Worm (Caenorhabditis elegans) whole organism, late embryonic: ENCODE measurements around the gene ZC196.9.

Experiments
- C08G9.2 ChIP-seq: sonication (generic microtip); optimal IDR thresholded peaks from 2 replicates; lab custom pipeline; 2016; ENCODE audit warnings: mild to moderate bottlenecking, missing genetic modification characterization, moderate library complexity, missing compliant biosample characterization
- C38D4.7 ChIP-seq: fragments of 200-800 bp; sonication (Bioruptor generic); optimal IDR thresholded peaks from 2 replicates; lab custom pipeline; 2018; ENCODE audit warnings: mild to moderate bottlenecking, missing genetic modification characterization, moderate library complexity, missing compliant biosample characterization
- K02D7.2 ChIP-seq: sonication (generic microtip); optimal IDR thresholded peaks from 2 replicates; lab custom pipeline; 2017; ENCODE audit warnings: mild to moderate bottlenecking, missing genetic modification characterization, missing compliant biosample characterization
- Y22D7AL.16 ChIP-seq: sonication (generic microtip); optimal IDR thresholded peaks from 2 replicates; lab custom pipeline; 2016; ENCODE audit warnings: missing genetic modification characterization, missing compliant biosample characterization
- ahr-1 ChIP-seq: sonication (generic microtip); optimal IDR thresholded peaks from 2 replicates; lab custom pipeline; 2016; ENCODE audit warnings: missing genetic modification characterization, missing compliant biosample characterization
- ama-1 ChIP-seq: fragments of 150-350 bp; optimal IDR thresholded peaks from 2 replicates; lab custom pipeline; 2014
- ceh-14 ChIP-seq: sonication (generic microtip); optimal IDR thresholded peaks from 2 replicates; lab custom pipeline; 2016; ENCODE audit warnings: missing genotype, missing genetic modification characterization, missing compliant biosample characterization
- ceh-19 ChIP-seq: fragments of 200-800 bp; sonication (Bioruptor generic); optimal IDR thresholded peaks from 2 replicates; lab custom pipeline; 2018; ENCODE audit warnings: mild to moderate bottlenecking, missing genetic modification characterization, missing compliant biosample characterization
- ceh-22 ChIP-seq: sonication (generic microtip); optimal IDR thresholded peaks from 2 replicates; lab custom pipeline; 2017; ENCODE audit warnings: missing biosample characterization, missing genetic modification characterization
- ceh-24 ChIP-seq: sonication (generic microtip); optimal IDR thresholded peaks from 2 replicates; lab custom pipeline; 2016; ENCODE audit warnings: mild to moderate bottlenecking, missing genetic modification characterization, missing compliant biosample characterization
- ceh-30 ChIP-seq: fragments of 150-350 bp; optimal IDR thresholded peaks from 2 replicates; lab custom pipeline; 2014; ENCODE audit warnings: missing biosample characterization, missing genetic modification characterization
- ceh-31 ChIP-seq: sonication (generic microtip); optimal IDR thresholded peaks from 2 replicates; lab custom pipeline; 2016; ENCODE audit warnings: missing genetic modification characterization, missing compliant biosample characterization
- ceh-48 ChIP-seq: sonication (generic microtip); optimal IDR thresholded peaks from 2 replicates; lab custom pipeline; 2016; ENCODE audit warnings: missing genetic modification characterization, inconsistent platforms, missing compliant biosample characterization
- ceh-6 ChIP-seq: fragments of 200-800 bp; sonication (Bioruptor generic); optimal IDR thresholded peaks from 2 replicates; lab custom pipeline; 2018; ENCODE audit warnings: mild to moderate bottlenecking, missing genetic modification characterization, missing compliant biosample characterization
- ceh-9 ChIP-seq: sonication (generic microtip); optimal IDR thresholded peaks from 2 replicates; lab custom pipeline; 2016; ENCODE audit warnings: mild to moderate bottlenecking, missing genetic modification characterization, inconsistent platforms, missing compliant biosample characterization
- dmd-4 ChIP-seq: sonication (generic microtip); optimal IDR thresholded peaks from 2 replicates; lab custom pipeline; 2016; ENCODE audit warnings: borderline replicate concordance, missing genetic modification characterization, missing compliant biosample characterization
- dve-1 ChIP-seq: sonication (generic microtip); optimal IDR thresholded peaks from 2 replicates; lab custom pipeline; 2017; ENCODE audit warnings: antibody characterized with exemption, mild to moderate bottlenecking, missing genetic modification characterization, missing compliant biosample characterization
- elt-2 ChIP-seq: sonication (generic microtip); optimal IDR thresholded peaks from 2 replicates; lab custom pipeline; 2016; ENCODE audit warnings: missing genetic modification reagents, missing genetic modification characterization, missing compliant biosample characterization
- elt-4 ChIP-seq: sonication (generic microtip); optimal IDR thresholded peaks from 2 replicates; lab custom pipeline; 2016; ENCODE audit warnings: missing genetic modification characterization, missing compliant biosample characterization
- ets-4 ChIP-seq: sonication (generic microtip); optimal IDR thresholded peaks from 2 replicates; lab custom pipeline; 2016; ENCODE audit warnings: missing genetic modification characterization, missing compliant biosample characterization
- eyg-1 ChIP-seq: sonication (generic microtip); optimal IDR thresholded peaks from 2 replicates; lab custom pipeline; 2016; ENCODE audit warnings: missing genotype, missing genetic modification characterization, missing compliant biosample characterization
- fax-1 ChIP-seq: sonication (generic microtip); optimal IDR thresholded peaks from 2 replicates; lab custom pipeline; 2016; ENCODE audit warnings: missing genotype, missing genetic modification characterization, missing compliant biosample characterization
- gmeb-2 ChIP-seq: sonication (generic microtip); optimal IDR thresholded peaks from 2 replicates; lab custom pipeline; 2016; ENCODE audit warnings: missing genetic modification characterization, inconsistent platforms, missing compliant biosample characterization
- hlh-15 ChIP-seq: sonication (generic microtip); optimal IDR thresholded peaks from 2 replicates; lab custom pipeline; 2016; ENCODE audit warnings: missing genetic modification characterization, missing compliant biosample characterization
- hlh-6 ChIP-seq: sonication (generic microtip); optimal IDR thresholded peaks from 2 replicates; lab custom pipeline; 2016; ENCODE audit warnings: missing genotype, missing genetic modification characterization, missing compliant biosample characterization
- lim-6 ChIP-seq: sonication (generic microtip); optimal IDR thresholded peaks from 2 replicates; lab custom pipeline; 2016; ENCODE audit warnings: missing genetic modification characterization, missing compliant biosample characterization
- lin-11 ChIP-seq: fragments of 200-800 bp; sonication (Bioruptor generic); optimal IDR thresholded peaks from 2 replicates; lab custom pipeline; 2018; ENCODE audit warnings: mild to moderate bottlenecking, missing genetic modification characterization, missing compliant biosample characterization
- madf-2 ChIP-seq: sonication (generic microtip); optimal IDR thresholded peaks from 2 replicates; lab custom pipeline; 2017; ENCODE audit warnings: missing genetic modification characterization, missing compliant biosample characterization
- npax-4 ChIP-seq: sonication (generic microtip); optimal IDR thresholded peaks from 2 replicates; lab custom pipeline; 2016; ENCODE audit warnings: missing genetic modification characterization, missing compliant biosample characterization
- odd-2 ChIP-seq: sonication (generic microtip); optimal IDR thresholded peaks from 2 replicates; lab custom pipeline; 2017; ENCODE audit warnings: antibody characterized with exemption, mild to moderate bottlenecking, missing genetic modification characterization, missing compliant biosample characterization
- pat-9 ChIP-seq: fragments of 200-800 bp; sonication (Bioruptor generic); optimal IDR thresholded peaks from 2 replicates; lab custom pipeline; 2018; ENCODE audit warnings: mild to moderate bottlenecking, missing genetic modification characterization, moderate library complexity, missing compliant biosample characterization
- pqm-1 ChIP-seq: sonication (generic microtip); optimal IDR thresholded peaks from 2 replicates; lab custom pipeline; 2016; ENCODE audit warnings: missing genetic modification characterization, missing compliant biosample characterization
- pros-1 ChIP-seq: fragments of 150-350 bp; optimal IDR thresholded peaks from 2 replicates; lab custom pipeline; 2014; ENCODE audit warnings: missing biosample characterization, missing genetic modification reagents, missing genetic modification characterization
- ref-2 ChIP-seq: sonication (generic microtip); optimal IDR thresholded peaks from 2 replicates; lab custom pipeline; 2016; ENCODE audit warnings: missing genetic modification characterization, missing compliant biosample characterization
- sdc-2 ChIP-seq: sonication (generic microtip); optimal IDR thresholded peaks from 2 replicates; lab custom pipeline; 2016; ENCODE audit warnings: missing genotype, missing genetic modification characterization, missing compliant biosample characterization
- syd-9 ChIP-seq: sonication (generic microtip); optimal IDR thresholded peaks from 2 replicates; lab custom pipeline; 2016; ENCODE audit warnings: mild to moderate bottlenecking, missing genetic modification characterization, moderate library complexity, missing compliant biosample characterization
- tbx-2 ChIP-seq: sonication (generic microtip); optimal IDR thresholded peaks from 2 replicates; lab custom pipeline; 2016; ENCODE audit warnings: missing genetic modification characterization, missing compliant biosample characterization
- ttx-3 ChIP-seq: sonication (generic microtip); optimal IDR thresholded peaks from 2 replicates; lab custom pipeline; 2016; ENCODE audit warnings: missing genetic modification reagents, missing genetic modification characterization, missing compliant biosample characterization
- unc-3 ChIP-seq, 2 experiments: fragments of 200-800 bp in 1 of 2; sonication (Bioruptor generic) in 1 of 2; sonication (generic microtip) in 1 of 2; conservative IDR thresholded peaks in 1 of 2; optimal IDR thresholded peaks in 1 of 2; 2 replicates each; pipeline versions ENCODE4 v1.3.6 to Lab custom; 2016 to 2022; ENCODE audit warnings: missing compliant biosample characterization in 2 of 2, missing genetic modification characterization in 2 of 2, missing genetic modification reagents in 1 of 2
- unc-42 ChIP-seq: sonication (generic microtip); optimal IDR thresholded peaks from 2 replicates; lab custom pipeline; 2016; ENCODE audit warnings: missing genotype, missing genetic modification characterization, missing compliant biosample characterization
- zip-5 ChIP-seq: sonication (generic microtip); optimal IDR thresholded peaks from 2 replicates; lab custom pipeline; 2016; ENCODE audit warnings: missing genetic modification characterization, missing compliant biosample characterization

ZC196.9 gene

ce11 chrV:8736369-8736768, 9.4 kb upstream of the ZC196.9 start, which contains the start of gene ZC196.3:
ZC196.3 (plus strand) TSS chrV:8736669.
- TF ChIP-seq ceh-48 (tag; lab: Kevin White, UChicago), result no peak
- TF ChIP-seq ahr-1 (tag; lab: Kevin White, UChicago), result no peak
- no peak for TF ChIP-seq K02D7.2 (tag; lab: Kevin White, UChicago)
- no peak for TF ChIP-seq hlh-15 (tag; lab: Kevin White, UChicago)
- no peak for TF ChIP-seq ceh-19 (GFP tag; lab: Kevin White, UChicago)
- no peak for TF ChIP-seq ceh-31 (tag; lab: Kevin White, UChicago)
- no peak for TF ChIP-seq madf-2 (tag; lab: Kevin White, UChicago)
- no peak for TF ChIP-seq C38D4.7 (GFP tag; lab: Kevin White, UChicago)
- no peak for TF ChIP-seq fax-1 (tag; lab: Kevin White, UChicago)
- TF ChIP-seq ceh-24, result no peak
- TF ChIP-seq ref-2 (tag; lab: Kevin White, UChicago), result no peak
- TF ChIP-seq unc-42 (tag; lab: Kevin White, UChicago), result no peak
- no peak for TF ChIP-seq gmeb-2 (tag; lab: Kevin White, UChicago)
- TF ChIP-seq npax-4 (tag; lab: Kevin White, UChicago), result no peak
- no peak for TF ChIP-seq pat-9 (tag; lab: Kevin White, UChicago)
- TF ChIP-seq Y22D7AL.16, result no peak
- TF ChIP-seq zip-5 (tag; lab: Kevin White, UChicago), result no peak
- TF ChIP-seq lin-11 (tag; lab: Kevin White, UChicago), result no peak

- no peak for TF ChIP-seq zip-5 (tag; lab: Kevin White, UChicago)
- TF ChIP-seq ceh-9, result no peak
- no peak for TF ChIP-seq pqm-1
- no peak for TF ChIP-seq ceh-6 (GFP tag; lab: Kevin White, UChicago)
- no peak for TF ChIP-seq pat-9 (tag; lab: Kevin White, UChicago)
- no peak for TF ChIP-seq lim-6 (tag; lab: Kevin White, UChicago)
- no peak for TF ChIP-seq ahr-1 (tag; lab: Kevin White, UChicago)
- no peak for TF ChIP-seq npax-4 (tag; lab: Kevin White, UChicago)
- TF ChIP-seq ama-1, result no peak
- TF ChIP-seq unc-3 (GFP tag; conservative IDR thresholded peaks at IDR 0.05; lab: Robert Waterston, UW), result no peak
- no peak for TF ChIP-seq unc-3 (tag; optimal IDR thresholded peaks at IDR 0.05; lab: Kevin White, UChicago)
- TF ChIP-seq unc-42 (tag; lab: Kevin White, UChicago), result no peak
- TF ChIP-seq odd-2 (tag; lab: Kevin White, UChicago), result no peak
- TF ChIP-seq K02D7.2 (tag; lab: Kevin White, UChicago), result no peak
- TF ChIP-seq elt-2 (tag; lab: Kevin White, UChicago), result no peak
- no peak for TF ChIP-seq dmd-4
- TF ChIP-seq ceh-24, result no peak
Measured at ce11 chrV:8732934-8733333, 6.0 kb upstream of the ZC196.9 start, which contains the start of gene ZC196.4. ZC196.4 (plus strand) TSS chrV:8733106.

DNA sequence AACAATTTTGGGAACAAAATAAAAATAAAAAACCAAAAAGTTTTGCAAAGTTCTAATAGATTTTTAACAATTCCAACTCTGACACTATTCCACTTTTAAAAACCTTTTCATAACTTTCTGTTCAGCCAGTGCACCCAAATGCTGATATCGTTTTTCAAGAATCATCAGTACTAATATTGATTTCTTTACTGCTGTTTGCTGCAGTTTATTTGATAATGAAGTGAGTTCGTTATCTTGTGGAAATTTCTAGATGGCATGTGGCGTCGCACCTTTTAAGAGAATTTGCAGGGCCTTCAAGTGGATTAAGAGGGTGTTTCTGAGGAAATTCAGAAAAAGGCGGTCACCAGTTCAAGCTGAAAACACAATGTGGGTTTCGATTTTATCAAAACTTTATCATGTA, 4.0 kb upstream of the ZC196.9 start:
- TF ChIP-seq sdc-2 (tag; lab: Kevin White, UChicago), result no peak
- no peak for TF ChIP-seq dve-1 (tag; lab: Kevin White, UChicago)
- no peak for TF ChIP-seq ceh-30 (tag; lab: Kevin White, UChicago)
- TF ChIP-seq ttx-3 (tag; lab: Kevin White, UChicago), result no peak
- TF ChIP-seq madf-2 (tag; lab: Kevin White, UChicago), result no peak
- no peak for TF ChIP-seq tbx-2 (tag; lab: Kevin White, UChicago)
- no peak for TF ChIP-seq ceh-48 (tag; lab: Kevin White, UChicago)

ce11 chrV:8729100-8729499, 2.1 kb upstream of the ZC196.9 start, which contains the start of gene ZC196.5:
ZC196.5 (plus strand) TSS chrV:8729400.
- TF ChIP-seq hlh-6 (tag; lab: Kevin White, UChicago) (no peak), ets-4 (tag; lab: Kevin White, UChicago) (no peak), elt-2 (tag; lab: Kevin White, UChicago) (no peak), unc-42 (tag; lab: Kevin White, UChicago) (no peak), tbx-2 (tag; lab: Kevin White, UChicago) (no peak), eyg-1 (tag; lab: Kevin White, UChicago) (no peak), ceh-14 (tag; lab: Kevin White, UChicago) (no peak), ttx-3 (tag; lab: Kevin White, UChicago) (no peak), elt-4 (tag; lab: Kevin White, UChicago) (no peak), madf-2 (tag; lab: Kevin White, UChicago) (no peak), zip-5 (tag; lab: Kevin White, UChicago) (no peak), ceh-22 (no peak), C08G9.2 (tag; lab: Kevin White, UChicago) (no peak), hlh-15 (tag; lab: Kevin White, UChicago) (no peak), unc-3 (GFP tag; conservative IDR thresholded peaks at IDR 0.05; lab: Robert Waterston, UW) (no peak), unc-3 (tag; optimal IDR thresholded peaks at IDR 0.05; lab: Kevin White, UChicago) (no peak), ceh-48 (tag; lab: Kevin White, UChicago) (no peak), pros-1 (tag; lab: Kevin White, UChicago) (no peak), syd-9 (tag; lab: Kevin White, UChicago) (no peak)
